Worm (Caenorhabditis elegans) whole organism, dauer: Measurements from ENCODE around the gene Y62H9A.4.

Experiments used
- unc-62 ChIP-seq: sonication (generic microtip); optimal IDR thresholded peaks from 2 replicates; lab custom pipeline; 2017; ENCODE audit warnings: missing biosample characterization, missing genetic modification reagents, missing genetic modification characterization

Gene Y62H9A.4

DNA sequence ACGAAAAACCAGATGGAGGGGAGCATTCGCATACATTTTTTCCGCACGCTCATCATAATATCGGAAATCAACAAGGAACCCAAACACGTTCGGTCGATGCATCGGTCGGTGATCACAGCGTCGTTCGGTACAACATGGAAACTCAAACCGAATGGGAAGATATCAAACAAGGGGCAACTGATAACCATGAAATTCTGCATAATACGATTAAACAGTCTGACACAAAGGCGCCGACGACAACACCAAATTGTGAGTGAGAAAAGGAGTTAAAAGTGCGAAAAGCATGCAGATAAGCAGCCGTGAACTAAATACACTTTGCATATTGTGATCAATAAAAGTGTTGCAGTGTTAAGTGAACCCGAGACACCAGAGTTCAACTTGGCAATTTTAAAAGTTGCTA is 45.3 kb downstream of the Y62H9A.4 start:
- TF ChIP-seq unc-62 (GFP tag; lab: Kevin White, UChicago), result no peak

- TF ChIP-seq unc-62 (GFP tag; lab: Kevin White, UChicago), result no peak
Measured at ce11 chrX:11927585-11927984, 47.7 kb downstream of the Y62H9A.4 start, which contains the start of gene F55G7.4. Gene F55G7.4 (plus strand): TSS chrX:11927885.
